Worm (Caenorhabditis elegans) whole organism, L4 larva: ENCODE results near the gene tmem-138.

Source experiments
- D1046.2 ChIP-seq: fragments of 200-800 bp; sonication (Bioruptor generic); IDR thresholded peaks from 2 replicates; pipeline ENCODE4 v1.3.6; 2022; ENCODE audit warnings: missing genetic modification characterization, missing compliant biosample characterization
- F10B5.3 ChIP-seq: sonication (generic microtip); optimal IDR thresholded peaks from 2 replicates; lab custom pipeline; 2016; ENCODE audit warnings: mild to moderate bottlenecking, missing genetic modification characterization, missing compliant biosample characterization
- F49E8.2 ChIP-seq: sonication (generic microtip); optimal IDR thresholded peaks from 2 replicates; lab custom pipeline; 2016; ENCODE audit warnings: missing compliant biosample characterization, mild to moderate bottlenecking, missing genetic modification characterization, borderline replicate concordance
- Y105C5A.15 ChIP-seq: fragments of 200-800 bp; sonication (Bioruptor generic); IDR thresholded peaks from 2 replicates; pipeline ENCODE4 v1.3.6; 2022; ENCODE audit warnings: missing genetic modification characterization, missing compliant biosample characterization
- Y5F2A.4 ChIP-seq: fragments of 200-800 bp; sonication (Bioruptor generic); optimal IDR thresholded peaks from 2 replicates; lab custom pipeline; 2018; ENCODE audit warnings: mild to moderate bottlenecking, missing genetic modification characterization, missing compliant biosample characterization
- ZK337.2 ChIP-seq: fragments of 200-800 bp; sonication (Bioruptor generic); IDR thresholded peaks from 2 replicates; pipeline ENCODE4 v1.3.6; 2022; ENCODE audit warnings: missing genetic modification reagents, missing genetic modification characterization, missing compliant biosample characterization
- ZK546.5 ChIP-seq, 2 experiments: sonication (generic microtip); optimal IDR thresholded peaks; 2 replicates each; lab custom pipeline; 2017; ENCODE audit warnings: missing biosample characterization in 2 of 2, missing genetic modification characterization in 2 of 2
- ama-1 ChIP-seq: fragments of 150-350 bp; optimal IDR thresholded peaks from 2 replicates; lab custom pipeline; 2014; ENCODE audit warnings: inconsistent platforms, mixed read lengths
- ceh-20 ChIP-seq: fragments of 200-800 bp; sonication (Bioruptor generic); IDR thresholded peaks from 2 replicates; pipeline ENCODE4 v1.3.6; 2022; ENCODE audit warnings: missing genetic modification reagents, missing genetic modification characterization, missing compliant biosample characterization
- ceh-62 ChIP-seq: sonication (generic microtip); optimal IDR thresholded peaks from 2 replicates; lab custom pipeline; 2017; ENCODE audit warnings: missing biosample characterization, missing genetic modification characterization
- ceh-82 ChIP-seq: sonication (generic microtip); optimal IDR thresholded peaks from 2 replicates; lab custom pipeline; 2017; ENCODE audit warnings: missing biosample characterization, missing genetic modification characterization
- ctbp-1 ChIP-seq: fragments of 200-800 bp; sonication (Bioruptor generic); IDR thresholded peaks from 2 replicates; pipeline ENCODE4 v1.3.6; 2022; ENCODE audit warnings: missing genetic modification reagents, missing genetic modification characterization, missing compliant biosample characterization
- daf-16 ChIP-seq, 3 experiments: sonication (generic microtip); optimal IDR thresholded peaks; 2 replicates each; lab custom pipeline; 2016 to 2017; ENCODE audit warnings: missing genetic modification characterization in 3 of 3, missing genetic modification reagents in 3 of 3, mild to moderate bottlenecking in 2 of 3, missing compliant biosample characterization in 2 of 3, missing biosample characterization in 1 of 3, moderate library complexity in 1 of 3
- daf-19 ChIP-seq: fragments of 200-800 bp; sonication (Bioruptor generic); conservative IDR thresholded peaks from 2 replicates; pipeline ENCODE4 v1.3.6; 2022; ENCODE audit warnings: missing genetic modification characterization, missing compliant biosample characterization
- daf-8 ChIP-seq: fragments of 200-800 bp; sonication (Bioruptor generic); IDR thresholded peaks from 2 replicates; pipeline ENCODE4 v1.3.6; 2022; ENCODE audit warnings: missing genetic modification characterization, missing compliant biosample characterization
- dmd-8 ChIP-seq: fragments of 200-800 bp; sonication (Bioruptor generic); IDR thresholded peaks from 2 replicates; pipeline ENCODE4 v1.3.6; 2022; ENCODE audit warnings: missing genetic modification characterization, missing compliant biosample characterization
- dmd-9 ChIP-seq: fragments of 200-800 bp; sonication (Bioruptor generic); IDR thresholded peaks from 2 replicates; pipeline ENCODE4 v1.3.6; 2022; ENCODE audit warnings: missing genetic modification reagents, missing genetic modification characterization, missing compliant biosample characterization
- dpl-1 ChIP-seq: fragments of 150-350 bp; optimal IDR thresholded peaks from 2 replicates; lab custom pipeline; 2014; ENCODE audit warnings: missing biosample characterization, missing genetic modification reagents, missing genetic modification characterization
- egl-43 ChIP-seq: fragments of 200-800 bp; sonication (Bioruptor generic); IDR thresholded peaks from 2 replicates; pipeline ENCODE4 v1.3.6; 2022; ENCODE audit warnings: missing genetic modification reagents, missing genetic modification characterization, missing compliant biosample characterization
- fkh-10 ChIP-seq: fragments of 150-350 bp; optimal IDR thresholded peaks from 2 replicates; lab custom pipeline; 2014; ENCODE audit warnings: missing biosample characterization, missing genetic modification reagents, missing genetic modification characterization
- hif-1 ChIP-seq, 2 experiments: sonication (generic microtip); optimal IDR thresholded peaks; 2 replicates each; lab custom pipeline; 2016 to 2017; ENCODE audit warnings: missing compliant biosample characterization in 2 of 2, missing genetic modification characterization in 2 of 2, missing genetic modification reagents in 2 of 2, missing genotype in 2 of 2, mild to moderate bottlenecking in 1 of 2
- hlh-11 ChIP-seq: fragments of 200-800 bp; sonication (Bioruptor generic); optimal IDR thresholded peaks from 2 replicates; lab custom pipeline; 2018; ENCODE audit warnings: mild to moderate bottlenecking, missing genetic modification characterization, missing compliant biosample characterization
- jun-1 ChIP-seq: fragments of 150-350 bp; optimal IDR thresholded peaks from 2 replicates; lab custom pipeline; 2014; ENCODE audit warnings: missing biosample characterization, missing genetic modification reagents, missing genetic modification characterization
- lim-7 ChIP-seq: fragments of 200-800 bp; sonication (Bioruptor generic); IDR thresholded peaks from 2 replicates; pipeline ENCODE4 v1.3.6; 2022; ENCODE audit warnings: missing genetic modification characterization, missing compliant biosample characterization
- lin-1 ChIP-seq: fragments of 200-800 bp; sonication (Bioruptor generic); IDR thresholded peaks from 2 replicates; pipeline ENCODE4 v1.3.6; 2022; ENCODE audit warnings: missing genetic modification reagents, missing genetic modification characterization, missing compliant biosample characterization
- lin-13 ChIP-seq: fragments of 150-350 bp; optimal IDR thresholded peaks from 2 replicates; lab custom pipeline; 2014; ENCODE audit warnings: missing biosample characterization, missing genetic modification reagents, missing genetic modification characterization
- lin-39 ChIP-seq: fragments of 150-350 bp; optimal IDR thresholded peaks from 2 replicates; lab custom pipeline; 2014; ENCODE audit warnings: missing biosample characterization, missing genetic modification reagents, missing genetic modification characterization
- madf-5 ChIP-seq, 2 experiments: fragments of 200-800 bp; sonication (Bioruptor generic); IDR thresholded peaks; 2 replicates each; pipeline ENCODE4 v1.3.6; 2022; ENCODE audit warnings: missing compliant biosample characterization in 2 of 2, missing genetic modification characterization in 2 of 2
- madf-9 ChIP-seq: fragments of 200-800 bp; sonication (Bioruptor generic); conservative IDR thresholded peaks from 2 replicates; pipeline ENCODE4 v1.3.6; 2022; ENCODE audit warnings: missing genetic modification reagents, missing genetic modification characterization, missing compliant biosample characterization
- mdl-1 ChIP-seq, 2 experiments: fragments of 150-350 bp in 1 of 2; sonication (generic microtip) in 1 of 2; optimal IDR thresholded peaks; 2 replicates each; lab custom pipeline; 2014 to 2017; ENCODE audit warnings: missing biosample characterization in 2 of 2, missing genetic modification characterization in 2 of 2
- mdt-29 ChIP-seq: fragments of 200-800 bp; sonication (Bioruptor generic); IDR thresholded peaks from 2 replicates; pipeline ENCODE4 v1.3.6; 2022; ENCODE audit warnings: missing genetic modification reagents, missing genetic modification characterization, missing compliant biosample characterization
- mep-1 ChIP-seq: fragments of 150-350 bp; sonication (generic microtip); optimal IDR thresholded peaks from 3 replicates; lab custom pipeline; 2014; ENCODE audit warnings: missing biosample characterization, missing genetic modification characterization
- mxl-3 ChIP-seq: fragments of 200-800 bp; sonication (Bioruptor generic); optimal IDR thresholded peaks from 2 replicates; lab custom pipeline; 2018; ENCODE audit warnings: mild to moderate bottlenecking, missing genetic modification characterization, missing compliant biosample characterization
- nhr-11 ChIP-seq: fragments of 150-350 bp; optimal IDR thresholded peaks from 2 replicates; lab custom pipeline; 2014; ENCODE audit warnings: missing biosample characterization, missing genetic modification characterization
- nhr-111 ChIP-seq: fragments of 200-800 bp; sonication (Bioruptor generic); optimal IDR thresholded peaks from 2 replicates; lab custom pipeline; 2018; ENCODE audit warnings: mild to moderate bottlenecking, missing genetic modification characterization, missing compliant biosample characterization
- nhr-28 ChIP-seq: fragments of 150-350 bp; optimal IDR thresholded peaks from 2 replicates; lab custom pipeline; 2014; ENCODE audit warnings: missing biosample characterization, missing genetic modification characterization
- nhr-41 ChIP-seq: fragments of 200-800 bp; sonication (Bioruptor generic); IDR thresholded peaks from 2 replicates; pipeline ENCODE4 v1.3.6; 2022; ENCODE audit warnings: missing genetic modification reagents, missing genetic modification characterization, missing compliant biosample characterization
- nhr-6 ChIP-seq: fragments of 150-350 bp; optimal IDR thresholded peaks from 2 replicates; lab custom pipeline; 2014; ENCODE audit warnings: missing biosample characterization, missing genetic modification characterization
- rbr-2 ChIP-seq: sonication (generic microtip); optimal IDR thresholded peaks from 2 replicates; lab custom pipeline; 2016; ENCODE audit warnings: missing genotype, missing genetic modification characterization, missing compliant biosample characterization
- sdz-12 ChIP-seq: fragments of 200-800 bp; sonication (Bioruptor generic); optimal IDR thresholded peaks from 2 replicates; lab custom pipeline; 2018; ENCODE audit warnings: mild to moderate bottlenecking, missing genetic modification characterization, missing compliant biosample characterization
- skn-1 ChIP-seq: fragments of 150-350 bp; optimal IDR thresholded peaks from 2 replicates; lab custom pipeline; 2014; ENCODE audit warnings: missing biosample characterization, missing genetic modification characterization
- snpc-1.2 ChIP-seq: fragments of 200-800 bp; sonication (Bioruptor generic); IDR thresholded peaks from 2 replicates; pipeline ENCODE4 v1.3.6; 2022; ENCODE audit warnings: missing genetic modification reagents, missing genetic modification characterization, missing compliant biosample characterization
- tag-97 ChIP-seq: fragments of 200-800 bp; sonication (Bioruptor generic); IDR thresholded peaks from 2 replicates; pipeline ENCODE4 v1.3.6; 2022; ENCODE audit warnings: missing genetic modification characterization, missing compliant biosample characterization
- tra-1 ChIP-seq: fragments of 200-800 bp; sonication (Bioruptor generic); IDR thresholded peaks from 2 replicates; pipeline ENCODE4 v1.3.6; 2022; ENCODE audit warnings: missing genetic modification reagents, missing genetic modification characterization, missing compliant biosample characterization
- unc-130 ChIP-seq: sonication (generic microtip); optimal IDR thresholded peaks from 2 replicates; lab custom pipeline; 2016; ENCODE audit warnings: missing genetic modification reagents, missing genetic modification characterization, missing compliant biosample characterization
- unc-62 ChIP-seq, 3 experiments: fragments of 150-350 bp in 1 of 3; sonication (generic microtip); optimal IDR thresholded peaks in 2 of 3; peaks in 1 of 3; 1 replicate in 1 of 3; 2 replicates in 2 of 3; lab custom pipeline; 2014 to 2017; ENCODE audit warnings: missing biosample characterization in 3 of 3, missing genetic modification characterization in 3 of 3, missing genetic modification reagents in 3 of 3, missing genotype in 1 of 3
- zip-11 ChIP-seq: fragments of 200-800 bp; sonication (Bioruptor generic); IDR thresholded peaks from 2 replicates; pipeline ENCODE4 v1.3.6; 2022; ENCODE audit warnings: missing genetic modification characterization, missing compliant biosample characterization
- zip-2 ChIP-seq: fragments of 150-350 bp; optimal IDR thresholded peaks from 2 replicates; lab custom pipeline; 2014; ENCODE audit warnings: missing biosample characterization, missing genetic modification characterization
- ztf-11 ChIP-seq: fragments of 150-350 bp; optimal IDR thresholded peaks from 2 replicates; lab custom pipeline; 2014; ENCODE audit warnings: missing biosample characterization, missing genetic modification characterization

The tmem-138 gene

DNA sequence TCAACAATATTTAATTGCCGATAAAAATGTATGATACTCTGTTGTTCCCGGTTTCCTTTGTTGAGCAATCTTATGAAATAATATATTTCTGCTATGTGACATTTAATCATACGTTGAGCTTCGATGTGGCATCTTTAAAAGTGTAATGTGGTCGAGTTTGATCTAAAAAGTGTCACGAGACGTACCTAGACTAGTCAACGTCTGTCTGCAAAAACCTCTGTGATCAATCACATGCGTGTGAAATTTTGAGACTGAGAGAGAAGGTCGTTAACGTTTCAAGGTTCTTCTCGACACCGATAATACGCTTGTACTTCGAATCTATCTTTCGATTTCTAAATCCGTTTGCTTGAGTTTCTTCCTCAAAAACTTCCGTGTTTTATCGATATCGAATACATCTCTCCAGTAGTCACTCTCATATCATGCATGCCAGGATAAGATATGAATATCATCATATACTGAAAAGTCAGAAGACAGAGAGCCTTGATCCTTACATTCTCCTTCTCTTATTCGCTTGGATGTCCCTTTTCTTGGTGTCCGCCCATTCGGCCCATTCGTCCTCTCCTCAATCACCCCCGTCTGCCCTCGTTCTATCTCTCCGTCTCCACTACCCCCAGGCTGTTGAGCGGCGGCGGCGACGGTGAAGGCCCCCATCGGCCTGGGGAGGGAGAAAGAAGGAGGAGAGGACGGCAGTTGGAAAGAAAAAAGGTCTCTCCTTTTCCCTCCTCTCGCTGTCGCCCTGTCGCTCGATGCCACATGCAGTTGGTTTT, 28.7 kb upstream of the tmem-138 start:
- TF ChIP-seq tag-97 (no peak), ztf-11 (tag; lab: Kevin White, UChicago) (no peak), mdt-29 (GFP tag; lab: Robert Waterston, UW) (no peak), nhr-111 (GFP tag; lab: Kevin White, UChicago) (no peak), dpl-1 (GFP tag; lab: Kevin White, UChicago) (peak; percentile 30), mep-1 (no peak), Y5F2A.4 (GFP tag; lab: Kevin White, UChicago) (no peak), mdl-1 (tag; optimal IDR thresholded peaks at IDR 0.05; lab: Kevin White, UChicago) (peak in 1 of 2 experiments; percentile 63), hif-1 (tag; optimal IDR thresholded peaks at IDR 0.05; lab: Kevin White, UChicago) (no peak), skn-1 (no peak), ceh-82 (no peak), zip-11 (no peak), F10B5.3 (tag; lab: Kevin White, UChicago) (peak; percentile 7), jun-1 (tag; lab: Kevin White, UChicago) (no peak), ceh-62 (no peak), snpc-1.2 (no peak), D1046.2 (GFP tag; lab: Robert Waterston, UW) (no peak), lin-39 (no peak), unc-130 (GFP tag; lab: Kevin White, UChicago) (no peak), daf-8 (no peak), dmd-8 (GFP tag; lab: Robert Waterston, UW) (0 out of 2 replicates have a peak, but pooled peaks have one; percentile 48), nhr-11 (no peak), hlh-11 (tag; lab: Kevin White, UChicago) (peak; percentile 72), nhr-41 (GFP tag; lab: Robert Waterston, UW) (no peak), daf-19 (GFP tag; lab: Robert Waterston, UW) (no peak), ceh-20 (GFP tag; lab: Robert Waterston, UW) (peak; percentile 53; the same call in 1 of the 2 replicates), F49E8.2 (tag; lab: Kevin White, UChicago) (no peak), dmd-9 (no peak), Y105C5A.15 (GFP tag; lab: Robert Waterston, UW) (no peak), ctbp-1 (peak; percentile 64), zip-2 (tag; lab: Kevin White, UChicago) (peak; percentile 94), egl-43 (GFP tag; lab: Robert Waterston, UW) (peak; percentile 72), lin-13 (GFP tag; lab: Kevin White, UChicago) (peak; percentile 0), nhr-28 (tag; lab: Kevin White, UChicago) (peak; percentile 45), madf-5 (GFP tag; IDR thresholded peaks at IDR 0.05; lab: Robert Waterston, UW) (no peak), nhr-6 (tag; lab: Kevin White, UChicago) (no peak), fkh-10 (GFP tag; lab: Kevin White, UChicago) (no peak), unc-62 (GFP tag; optimal IDR thresholded peaks at IDR 0.05 in 1 of 2; lab: Kevin White, UChicago) (peak in 1 of 2 experiments; percentile 96), unc-62 (tag; optimal IDR thresholded peaks at IDR 0.05; lab: Kevin White, UChicago) (no peak), lim-7 (GFP tag; lab: Robert Waterston, UW) (no peak), madf-9 (no peak), ZK546.5 (tag; optimal IDR thresholded peaks at IDR 0.05; lab: Kevin White, UChicago) (no peak), rbr-2 (tag; lab: Kevin White, UChicago) (peak; percentile 55), ama-1 (lab: Kevin White, UChicago) (no peak), tra-1 (GFP tag; lab: Robert Waterston, UW) (no peak), ZK337.2 (GFP tag; lab: Robert Waterston, UW) (no peak), lin-1 (0 out of 2 replicates have a peak, but pooled peaks have one; percentile 33), daf-16 (GFP tag; optimal IDR thresholded peaks at IDR 0.05; lab: Kevin White, UChicago) (peak in 1 of 2 experiments; percentile 30), daf-16 (tag; optimal IDR thresholded peaks at IDR 0.05; lab: Kevin White, UChicago) (peak; percentile 7), mxl-3 (GFP tag; lab: Kevin White, UChicago) (peak; percentile 74), sdz-12 (GFP tag; lab: Kevin White, UChicago) (no peak)
